Worm (Caenorhabditis elegans): ENCODE results near the gene F36H9.7.

The F36H9.7 gene

DNA sequence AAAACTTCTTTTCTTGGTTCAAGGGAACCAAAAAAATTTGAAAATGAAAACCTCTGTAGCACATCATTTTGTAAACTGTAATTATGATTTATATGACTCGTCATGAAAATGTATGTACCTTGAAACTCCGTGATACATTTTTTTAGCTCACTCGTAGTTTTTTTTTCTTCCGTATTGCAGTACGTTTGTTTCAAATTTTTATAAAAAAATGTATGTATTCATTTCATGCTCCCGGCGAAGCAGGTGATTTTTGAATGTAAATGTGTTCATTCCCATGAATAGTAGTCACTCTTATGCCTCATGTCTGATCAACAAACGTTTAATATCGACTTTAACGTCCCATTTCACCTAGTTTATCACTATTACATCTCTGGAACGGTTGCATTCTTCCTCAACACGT is 49.4 kb downstream of the F36H9.7 start, which contains the start of gene sri-27:
sri-27 (plus strand) TSS at position 301 of the 400 bp plus-strand sequence.
- no peak for TF ChIP-seq unc-62 (GFP tag; optimal IDR thresholded peaks at IDR 0.05)

Measured in whole organism, dauer.